Worm (Caenorhabditis elegans) whole organism, early embryonic: ENCODE results near the gene F56H11.2.

Source experiments
- B0310.2 ChIP-seq: sonication (generic microtip); optimal IDR thresholded peaks from 2 replicates; lab custom pipeline; 2016; ENCODE audit warnings: mild to moderate bottlenecking, missing genetic modification characterization, missing compliant biosample characterization
- F13C5.2 ChIP-seq: sonication (generic microtip); optimal IDR thresholded peaks from 2 replicates; lab custom pipeline; 2017; ENCODE audit warnings: mild to moderate bottlenecking, missing genetic modification characterization, inconsistent platforms, missing compliant biosample characterization
- aly-1 ChIP-seq: sonication (generic microtip); optimal IDR thresholded peaks from 2 replicates; lab custom pipeline; 2016; ENCODE audit warnings: missing genetic modification characterization, missing compliant biosample characterization
- ama-1 ChIP-seq: fragments of 150-350 bp; optimal IDR thresholded peaks from 2 replicates; lab custom pipeline; 2014
- ceh-13 ChIP-seq: fragments of 200-800 bp; sonication (Bioruptor generic); optimal IDR thresholded peaks from 2 replicates; lab custom pipeline; 2018; ENCODE audit warnings: mild to moderate bottlenecking, missing genetic modification characterization, missing compliant biosample characterization
- ceh-36 ChIP-seq: sonication (generic microtip); optimal IDR thresholded peaks from 2 replicates; lab custom pipeline; 2016; ENCODE audit warnings: missing genetic modification characterization, inconsistent platforms, missing compliant biosample characterization
- ets-7 ChIP-seq: sonication (generic microtip); optimal IDR thresholded peaks from 2 replicates; lab custom pipeline; 2016; ENCODE audit warnings: missing genotype, missing genetic modification characterization, missing compliant biosample characterization
- flt-1 ChIP-seq: fragments of 200-800 bp; sonication (Bioruptor generic); IDR thresholded peaks from 2 replicates; pipeline ENCODE4 v1.3.6; 2022; ENCODE audit warnings: missing genetic modification characterization, missing compliant biosample characterization
- hmbx-1 ChIP-seq: sonication (generic microtip); optimal IDR thresholded peaks from 2 replicates; lab custom pipeline; 2016; ENCODE audit warnings: mild to moderate bottlenecking, missing genetic modification characterization, missing compliant biosample characterization
- hmg-4 ChIP-seq: fragments of 200-800 bp; sonication (Bioruptor generic); optimal IDR thresholded peaks from 2 replicates; lab custom pipeline; 2018; ENCODE audit warnings: mild to moderate bottlenecking, missing genetic modification characterization, missing compliant biosample characterization
- hnd-1 ChIP-seq: sonication (generic microtip); optimal IDR thresholded peaks from 2 replicates; lab custom pipeline; 2016; ENCODE audit warnings: missing genetic modification characterization, missing compliant biosample characterization
- pes-1 ChIP-seq: fragments of 200-800 bp; sonication (Bioruptor generic); IDR thresholded peaks from 2 replicates; pipeline ENCODE4 v1.3.6; 2022; ENCODE audit warnings: missing genetic modification reagents, missing genetic modification characterization, missing compliant biosample characterization
- scrt-1 ChIP-seq: fragments of 200-800 bp; sonication (Bioruptor generic); IDR thresholded peaks from 2 replicates; pipeline ENCODE4 v1.3.6; 2022; ENCODE audit warnings: missing genetic modification characterization, missing compliant biosample characterization
- sea-1 ChIP-seq: fragments of 200-800 bp; sonication (Bioruptor generic); conservative IDR thresholded peaks from 2 replicates; pipeline ENCODE4 v1.3.6; 2022; ENCODE audit warnings: missing genetic modification characterization, missing compliant biosample characterization
- tbx-11 ChIP-seq: fragments of 200-800 bp; sonication (Bioruptor generic); IDR thresholded peaks from 2 replicates; pipeline ENCODE4 v1.3.6; 2022; ENCODE audit warnings: missing genetic modification characterization, missing compliant biosample characterization
- tbx-37 ChIP-seq: fragments of 200-800 bp; sonication (Bioruptor generic); conservative IDR thresholded peaks from 2 replicates; pipeline ENCODE4 v1.3.6; 2022; ENCODE audit warnings: missing genetic modification reagents, missing genetic modification characterization, missing compliant biosample characterization
- tra-4 ChIP-seq: sonication (generic microtip); optimal IDR thresholded peaks from 2 replicates; lab custom pipeline; 2017; ENCODE audit warnings: missing genetic modification characterization, missing compliant biosample characterization

F56H11.2 gene

ce11 chrIV:9533071-9533470 is at the start of gene F56H11.2:
Gene F56H11.2, minus strand, starts transcription at chrIV:9533171.
- TF ChIP-seq B0310.2 (tag; lab: Kevin White, UChicago) (no peak), ceh-36 (tag; lab: Kevin White, UChicago) (no peak), ets-7 (tag; lab: Kevin White, UChicago) (no peak), tra-4 (no peak), pes-1 (no peak), hnd-1 (tag; lab: Kevin White, UChicago) (no peak), flt-1 (no peak), ama-1 (lab: Kevin White, UChicago) (no peak), aly-1 (tag; lab: Kevin White, UChicago) (no peak), ceh-13 (no peak)

DNA sequence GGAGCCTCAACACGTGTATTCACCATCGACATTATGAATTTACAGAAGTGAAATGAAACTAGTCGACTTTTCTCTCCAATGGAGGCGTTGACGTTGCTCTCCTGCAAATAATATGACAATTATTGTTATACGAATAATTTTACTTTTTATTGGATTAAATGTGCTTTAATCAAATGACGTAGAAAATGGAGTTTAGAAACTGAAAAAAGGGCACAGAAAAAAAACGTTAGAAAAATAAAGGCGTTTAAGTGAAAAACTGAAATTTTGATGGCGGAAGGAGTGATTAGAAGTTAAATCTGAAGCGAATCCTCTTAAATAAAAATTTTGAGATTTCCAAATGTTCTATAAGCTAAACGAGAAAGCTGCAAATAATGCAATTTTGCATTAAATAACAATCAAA is 47.0 kb upstream of the F56H11.2 start, which contains the start of gene npr-2:
npr-2 (minus strand) TSS at position 101 of the 400 bp plus-strand sequence.
- TF ChIP-seq ceh-13 (no peak), sea-1 (GFP tag; lab: Robert Waterston, UW) (no peak), hnd-1 (tag; lab: Kevin White, UChicago) (no peak), pes-1 (no peak), ets-7 (tag; lab: Kevin White, UChicago) (no peak), tbx-37 (no peak), hmbx-1 (tag; lab: Kevin White, UChicago) (no peak), scrt-1 (GFP tag; lab: Robert Waterston, UW) (no peak), F13C5.2 (tag; lab: Kevin White, UChicago) (no peak), ceh-36 (tag; lab: Kevin White, UChicago) (no peak), hmg-4 (GFP tag; lab: Kevin White, UChicago) (no peak), ama-1 (lab: Kevin White, UChicago) (no peak), B0310.2 (tag; lab: Kevin White, UChicago) (no peak), aly-1 (tag; lab: Kevin White, UChicago) (no peak), flt-1 (no peak), tbx-11 (GFP tag; lab: Robert Waterston, UW) (no peak), tra-4 (no peak)

- TF ChIP-seq pes-1 (no peak), tbx-37 (no peak), tbx-11 (GFP tag; lab: Robert Waterston, UW) (no peak), hmbx-1 (tag; lab: Kevin White, UChicago) (no peak)
These were observed 33.5 kb upstream of the F56H11.2 start, which contains the start of gene lron-14 for ce11 chrIV:9566505-9566904. Gene lron-14, minus strand, starts transcription at chrIV:9566605.

- TF ChIP-seq aly-1 (tag; lab: Kevin White, UChicago) (peak; percentile 33), pes-1 (no peak)
These were observed 30.8 kb upstream of the F56H11.2 start for ce11 chrIV:9563529-9564376.

DNA sequence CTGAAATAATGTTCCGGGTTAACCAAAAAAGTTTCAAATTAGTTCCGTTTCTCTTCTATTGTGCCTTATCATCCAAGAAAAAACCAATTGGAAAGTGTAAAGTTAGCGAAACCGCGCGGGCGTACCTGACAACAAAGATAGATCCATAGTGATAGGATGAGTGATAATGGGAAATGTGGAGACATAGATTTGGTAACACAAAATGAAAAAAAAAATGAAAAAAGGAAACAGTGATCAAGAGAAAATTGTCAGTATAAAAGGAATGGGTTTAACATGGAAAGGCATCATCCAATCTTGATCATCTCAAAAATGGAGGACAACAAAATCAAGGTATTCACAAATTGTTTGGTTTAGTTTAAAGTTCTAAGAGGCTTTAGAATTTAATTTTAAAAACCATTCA is 30.1 kb upstream of the F56H11.2 start, which contains the start of gene col-122:
col-122 (plus strand) TSS at position 301 of the 400 bp plus-strand sequence.
- no peak for TF ChIP-seq aly-1 (tag; lab: Kevin White, UChicago)
- TF ChIP-seq hnd-1 (tag; lab: Kevin White, UChicago): no peak
- no peak for TF ChIP-seq hmg-4 (GFP tag; lab: Kevin White, UChicago)
- TF ChIP-seq ceh-36 (tag; lab: Kevin White, UChicago): no peak
- TF ChIP-seq ets-7 (tag; lab: Kevin White, UChicago): no peak
- no peak for TF ChIP-seq F13C5.2 (tag; lab: Kevin White, UChicago)
- no peak for TF ChIP-seq flt-1
- TF ChIP-seq sea-1 (GFP tag; lab: Robert Waterston, UW): no peak
- TF ChIP-seq tbx-37: no peak
- no peak for TF ChIP-seq B0310.2 (tag; lab: Kevin White, UChicago)
- TF ChIP-seq pes-1: no peak
- TF ChIP-seq tbx-11 (GFP tag; lab: Robert Waterston, UW): no peak

DNA sequence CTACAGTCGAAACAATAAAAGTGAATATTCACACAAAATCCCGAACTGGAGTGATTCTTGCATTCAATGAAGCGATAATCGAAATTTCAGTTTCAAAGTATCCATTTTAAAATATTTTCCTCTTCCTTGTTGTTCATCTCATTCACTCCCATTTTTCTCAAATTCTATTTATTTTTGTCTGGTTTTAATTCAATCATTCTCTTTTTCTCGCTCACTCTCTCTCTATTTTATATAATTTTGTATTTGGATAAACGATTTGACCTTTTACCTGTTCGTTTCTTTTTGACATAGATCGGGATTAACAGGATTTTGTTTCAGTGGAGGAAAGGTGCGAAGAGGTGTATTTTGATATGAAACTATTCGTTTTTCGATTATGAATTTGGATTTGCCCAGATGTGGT is 13.0 kb upstream of the F56H11.2 start, which contains the start of gene T05A1.5:
T05A1.5 (plus strand) TSS at position 301 of the 400 bp plus-strand sequence.
- TF ChIP-seq hnd-1 (tag; lab: Kevin White, UChicago) (no peak), B0310.2 (tag; lab: Kevin White, UChicago) (no peak), tbx-11 (GFP tag; lab: Robert Waterston, UW) (no peak), hmg-4 (GFP tag; lab: Kevin White, UChicago) (no peak)

ce11 chrIV:9540342-9540856 is 7.4 kb upstream of the F56H11.2 start, which contains the start of gene fbl-1:
Gene fbl-1, plus strand, starts transcription at chrIV:9540806.
- no peak for TF ChIP-seq flt-1
- no peak for TF ChIP-seq ets-7 (tag; lab: Kevin White, UChicago)
- no peak for TF ChIP-seq hnd-1 (tag; lab: Kevin White, UChicago)
- TF ChIP-seq tbx-11 (GFP tag; lab: Robert Waterston, UW): no peak
- TF ChIP-seq scrt-1 (GFP tag; lab: Robert Waterston, UW): no peak
- TF ChIP-seq pes-1: no peak
- TF ChIP-seq hmg-4 (GFP tag; lab: Kevin White, UChicago): no peak
- TF ChIP-seq F13C5.2 (tag; lab: Kevin White, UChicago): no peak
- TF ChIP-seq B0310.2 (tag; lab: Kevin White, UChicago): no peak
- no peak for TF ChIP-seq tbx-37
- TF ChIP-seq hmbx-1 (tag; lab: Kevin White, UChicago): no peak
- no peak for TF ChIP-seq tra-4
- no peak for TF ChIP-seq ama-1 (lab: Kevin White, UChicago)
- no peak for TF ChIP-seq ceh-36 (tag; lab: Kevin White, UChicago)
- TF ChIP-seq sea-1 (GFP tag; lab: Robert Waterston, UW): no peak
- no peak for TF ChIP-seq ceh-13
